Fruit fly (Drosophila melanogaster) whole organism, pupa: ENCODE measurements around the gene ICA69.

ENCODE experiments used
- CG12605 ChIP-seq: fragments of 200-800 bp; sonication (Bioruptor generic); IDR thresholded peaks from 2 replicates; pipeline ENCODE4 v1.3.6; 2022; ENCODE audit warnings: missing biosample characterization, missing genetic modification characterization
- CG9948 ChIP-seq: fragments of 200-800 bp; sonication (Bioruptor generic); optimal IDR thresholded peaks from 2 replicates; lab custom pipeline; 2018; ENCODE audit warnings: missing biosample characterization, mild to moderate bottlenecking, missing genetic modification characterization, moderate library complexity
- Snoo ChIP-seq: fragments of 200-800 bp; sonication (Bioruptor generic); optimal IDR thresholded peaks from 3 replicates; lab custom pipeline; 2017; ENCODE audit warnings: missing biosample characterization, mild to moderate bottlenecking, missing genetic modification characterization, inconsistent platforms

DNA sequence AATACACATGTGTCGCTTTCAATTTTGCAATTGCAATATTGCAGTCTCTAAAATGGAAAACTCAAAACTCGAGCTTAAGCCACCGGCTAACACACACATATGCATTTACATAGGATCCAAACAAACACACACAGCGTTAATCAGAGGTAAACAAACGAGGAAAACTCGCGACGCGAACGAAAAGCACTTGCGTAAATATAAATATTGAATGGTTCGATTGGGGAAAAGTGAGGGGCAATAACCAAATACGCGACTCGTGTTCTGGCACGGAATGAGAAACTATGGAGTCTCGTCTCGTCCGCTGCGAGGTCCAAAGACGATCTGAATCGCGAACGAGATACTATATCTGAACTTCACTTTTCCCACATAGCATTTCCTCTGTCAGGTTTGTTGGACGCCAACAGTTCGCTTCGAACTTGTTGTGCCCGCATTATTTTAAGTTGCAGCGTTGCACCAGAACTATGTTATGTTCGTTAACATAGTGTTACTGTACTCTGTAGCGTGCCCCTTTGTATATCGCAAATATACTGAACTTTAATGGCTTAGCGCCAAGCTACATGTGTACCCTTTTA lies 321 bp upstream of the ICA69 start, which contains the start of gene ko:
- TF ChIP-seq CG12605 (no peak), Snoo (tag; lab: Kevin White, UChicago) (no peak), CG9948 (tag; lab: Kevin White, UChicago) (no peak)
